Worm (Caenorhabditis elegans) whole organism, young adult: Measurements from ENCODE around the gene F32E10.9.

Experiments used
- C06A6.2 ChIP-seq: fragments of 200-800 bp; sonication (Bioruptor generic); conservative IDR thresholded peaks from 2 replicates; pipeline ENCODE4 v1.3.6; 2022; ENCODE audit warnings: missing genetic modification characterization, missing compliant biosample characterization
- F23B12.7 ChIP-seq: sonication (generic microtip); optimal IDR thresholded peaks from 2 replicates; lab custom pipeline; 2017; ENCODE audit warnings: missing genetic modification characterization, mild to moderate bottlenecking, missing compliant biosample characterization, antibody characterized with exemption, moderate library complexity; ENCODE audit not compliant: insufficient read depth
- F37B4.10 ChIP-seq: fragments of 200-800 bp; sonication (Bioruptor generic); IDR thresholded peaks from 2 replicates; pipeline ENCODE4 v1.3.6; 2022; ENCODE audit warnings: missing genetic modification characterization, missing compliant biosample characterization
- F39B2.1 ChIP-seq: fragments of 200-800 bp; sonication (Bioruptor generic); IDR thresholded peaks from 2 replicates; pipeline ENCODE4 v1.3.6; 2022; ENCODE audit warnings: missing genetic modification reagents, missing genetic modification characterization, missing compliant biosample characterization
- F49E8.2 ChIP-seq: sonication (generic microtip); optimal IDR thresholded peaks from 3 replicates; lab custom pipeline; 2017; ENCODE audit warnings: missing genetic modification characterization, mild to moderate bottlenecking, missing compliant biosample characterization, antibody characterized with exemption, moderate library complexity; ENCODE audit not compliant: insufficient read depth
- F57C9.4 ChIP-seq: sonication (generic microtip); optimal IDR thresholded peaks from 2 replicates; lab custom pipeline; 2017; ENCODE audit warnings: mild to moderate bottlenecking, missing genetic modification characterization, missing compliant biosample characterization
- T26A5.8 ChIP-seq: sonication (generic microtip); optimal IDR thresholded peaks from 2 replicates; lab custom pipeline; 2016; ENCODE audit warnings: missing genetic modification characterization, missing compliant biosample characterization
- Y53G8AR.9 ChIP-seq: fragments of 200-800 bp; sonication (Bioruptor generic); conservative IDR thresholded peaks from 2 replicates; pipeline ENCODE4 v1.3.6; 2022; ENCODE audit warnings: missing genetic modification reagents, missing genetic modification characterization, missing compliant biosample characterization
- Y95B8A.8 ChIP-seq: fragments of 200-800 bp; sonication (Bioruptor generic); IDR thresholded peaks from 2 replicates; pipeline ENCODE4 v1.3.6; 2022; ENCODE audit warnings: missing genetic modification reagents, missing genetic modification characterization, missing compliant biosample characterization
- ZK185.1 ChIP-seq: sonication (generic microtip); optimal IDR thresholded peaks from 2 replicates; lab custom pipeline; 2016; ENCODE audit warnings: mild to moderate bottlenecking, missing genetic modification characterization, missing compliant biosample characterization; ENCODE audit not compliant: poor library complexity, severe bottlenecking
- aptf-3 ChIP-seq: fragments of 200-800 bp; sonication (Bioruptor generic); IDR thresholded peaks from 2 replicates; pipeline ENCODE4 v1.3.6; 2022; ENCODE audit warnings: missing genetic modification characterization, missing compliant biosample characterization
- athp-1 ChIP-seq: sonication (generic microtip); optimal IDR thresholded peaks from 2 replicates; lab custom pipeline; 2017; ENCODE audit warnings: mild to moderate bottlenecking, missing genetic modification characterization, missing compliant biosample characterization
- attf-5 ChIP-seq: fragments of 200-800 bp; sonication (Bioruptor generic); optimal IDR thresholded peaks from 2 replicates; lab custom pipeline; 2018; ENCODE audit warnings: mild to moderate bottlenecking, missing genetic modification characterization, missing compliant biosample characterization
- ccch-3 ChIP-seq: fragments of 200-800 bp; sonication (Bioruptor generic); optimal IDR thresholded peaks from 2 replicates; lab custom pipeline; 2018; ENCODE audit warnings: mild to moderate bottlenecking, missing genetic modification characterization, missing compliant biosample characterization
- ceh-100 ChIP-seq: fragments of 200-800 bp; sonication (Bioruptor generic); IDR thresholded peaks from 2 replicates; pipeline ENCODE4 v1.3.6; 2022; ENCODE audit warnings: missing genetic modification reagents, missing genetic modification characterization, missing compliant biosample characterization
- chd-7 ChIP-seq: sonication (generic microtip); optimal IDR thresholded peaks from 2 replicates; lab custom pipeline; 2016; ENCODE audit warnings: mild to moderate bottlenecking, missing genetic modification characterization, moderate library complexity, missing compliant biosample characterization
- die-1 ChIP-seq: sonication (generic microtip); optimal IDR thresholded peaks from 2 replicates; lab custom pipeline; 2016; ENCODE audit warnings: missing genotype, mild to moderate bottlenecking, missing genetic modification characterization, missing compliant biosample characterization
- dpl-1 ChIP-seq: fragments of 150-350 bp; optimal IDR thresholded peaks from 2 replicates; lab custom pipeline; 2014; ENCODE audit warnings: missing biosample characterization, missing genetic modification reagents, missing genetic modification characterization
- egl-18 ChIP-seq: fragments of 200-800 bp; sonication (Bioruptor generic); IDR thresholded peaks from 2 replicates; pipeline ENCODE4 v1.3.6; 2022; ENCODE audit warnings: missing genetic modification reagents, missing genetic modification characterization, missing compliant biosample characterization
- fkh-3 ChIP-seq: sonication (generic microtip); optimal IDR thresholded peaks from 2 replicates; lab custom pipeline; 2016; ENCODE audit warnings: mild to moderate bottlenecking, missing genetic modification characterization, missing compliant biosample characterization
- hlh-12 ChIP-seq: sonication (generic microtip); optimal IDR thresholded peaks from 2 replicates; lab custom pipeline; 2016; ENCODE audit warnings: missing genetic modification characterization, missing compliant biosample characterization
- hmg-1.2 ChIP-seq: fragments of 200-800 bp; sonication (Bioruptor generic); IDR thresholded peaks from 2 replicates; pipeline ENCODE4 v1.3.6; 2022; ENCODE audit warnings: missing genetic modification reagents, missing genetic modification characterization, missing compliant biosample characterization
- hmg-20 ChIP-seq: fragments of 200-800 bp; sonication (Bioruptor generic); IDR thresholded peaks from 2 replicates; pipeline ENCODE4 v1.3.6; 2022; ENCODE audit warnings: missing genetic modification reagents, missing genetic modification characterization, missing compliant biosample characterization
- hsf-1 ChIP-seq: fragments of 200-800 bp; sonication (Bioruptor generic); IDR thresholded peaks from 2 replicates; pipeline ENCODE4 v1.3.6; 2022; ENCODE audit warnings: missing genetic modification reagents, missing genetic modification characterization, missing compliant biosample characterization
- let-607 ChIP-seq, 2 experiments: fragments of 200-800 bp in 1 of 2; sonication (Bioruptor generic) in 1 of 2; sonication (generic microtip) in 1 of 2; optimal IDR thresholded peaks; 2 replicates each; lab custom pipeline; 2016 to 2018; ENCODE audit warnings: mild to moderate bottlenecking in 2 of 2, missing compliant biosample characterization in 2 of 2, missing genetic modification characterization in 2 of 2, moderate library complexity in 2 of 2, missing genotype in 1 of 2
- lsl-1 ChIP-seq: fragments of 200-800 bp; sonication (Bioruptor generic); optimal IDR thresholded peaks from 2 replicates; lab custom pipeline; 2018; ENCODE audit warnings: mild to moderate bottlenecking, missing genetic modification characterization, moderate library complexity, missing compliant biosample characterization
- madf-10 ChIP-seq: sonication (generic microtip); optimal IDR thresholded peaks from 2 replicates; lab custom pipeline; 2016; ENCODE audit warnings: mild to moderate bottlenecking, missing genetic modification characterization, missing compliant biosample characterization
- mes-4 ChIP-seq: sonication (generic microtip); optimal IDR thresholded peaks from 2 replicates; lab custom pipeline; 2016; ENCODE audit warnings: missing genotype, missing genetic modification characterization, missing compliant biosample characterization
- nfyb-1 ChIP-seq: fragments of 200-800 bp; sonication (Bioruptor generic); IDR thresholded peaks from 2 replicates; pipeline ENCODE4 v1.3.6; 2022; ENCODE audit warnings: missing genetic modification reagents, missing genetic modification characterization, missing compliant biosample characterization
- nhr-179 ChIP-seq: sonication (generic microtip); optimal IDR thresholded peaks from 2 replicates; lab custom pipeline; 2016; ENCODE audit warnings: mild to moderate bottlenecking, missing genetic modification characterization, missing compliant biosample characterization
- nhr-90 ChIP-seq: sonication (generic microtip); optimal IDR thresholded peaks from 2 replicates; lab custom pipeline; 2016; ENCODE audit warnings: missing genotype, mild to moderate bottlenecking, missing genetic modification characterization, missing compliant biosample characterization
- rec-8 ChIP-seq, 2 experiments: sonication (generic microtip); optimal IDR thresholded peaks; 2 replicates each; lab custom pipeline; 2016; ENCODE audit warnings: mild to moderate bottlenecking in 2 of 2, missing genetic modification characterization in 2 of 2, missing genetic modification reagents in 2 of 2, missing genotype in 2 of 2, missing biosample characterization in 1 of 2, missing compliant biosample characterization in 1 of 2, moderate library complexity in 1 of 2
- sdz-38 ChIP-seq: sonication (generic microtip); optimal IDR thresholded peaks from 2 replicates; lab custom pipeline; 2016; ENCODE audit warnings: missing genotype, missing genetic modification characterization, missing compliant biosample characterization
- sea-2 ChIP-seq: fragments of 200-800 bp; sonication (Bioruptor generic); IDR thresholded peaks from 2 replicates; pipeline ENCODE4 v1.3.6; 2022; ENCODE audit warnings: missing genetic modification characterization, missing compliant biosample characterization
- snpc-1.1 ChIP-seq: sonication (generic microtip); optimal IDR thresholded peaks from 2 replicates; lab custom pipeline; 2017; ENCODE audit warnings: missing genetic modification characterization, mild to moderate bottlenecking, missing compliant biosample characterization, antibody characterized with exemption, moderate library complexity, missing genotype, missing genetic modification reagents; ENCODE audit not compliant: insufficient read depth
- snpc-3.4 ChIP-seq: sonication (generic microtip); optimal IDR thresholded peaks from 2 replicates; lab custom pipeline; 2017; ENCODE audit warnings: missing genetic modification characterization, mild to moderate bottlenecking, missing compliant biosample characterization, antibody characterized with exemption, moderate library complexity, missing genotype, missing genetic modification reagents
- sptf-2 ChIP-seq: fragments of 200-800 bp; sonication (Bioruptor generic); optimal IDR thresholded peaks from 2 replicates; lab custom pipeline; 2018; ENCODE audit warnings: mild to moderate bottlenecking, missing genetic modification characterization, missing compliant biosample characterization
- tbp1 ChIP-seq: fragments of 200-800 bp; sonication (Bioruptor generic); optimal IDR thresholded peaks from 2 replicates; lab custom pipeline; 2018; ENCODE audit warnings: mild to moderate bottlenecking, missing genetic modification characterization, missing compliant biosample characterization
- tbx-9 ChIP-seq: sonication (generic microtip); optimal IDR thresholded peaks from 2 replicates; lab custom pipeline; 2016; ENCODE audit warnings: borderline replicate concordance, missing genetic modification characterization, inconsistent platforms, missing compliant biosample characterization
- unc-130 ChIP-seq: sonication (generic microtip); optimal IDR thresholded peaks from 2 replicates; lab custom pipeline; 2016; ENCODE audit warnings: missing genetic modification reagents, missing genetic modification characterization, missing compliant biosample characterization
- ztf-28 ChIP-seq: fragments of 200-800 bp; sonication (Bioruptor generic); IDR thresholded peaks from 2 replicates; pipeline ENCODE4 v1.3.6; 2022; ENCODE audit warnings: missing genetic modification reagents, missing genetic modification characterization, missing compliant biosample characterization

F32E10.9 gene

DNA sequence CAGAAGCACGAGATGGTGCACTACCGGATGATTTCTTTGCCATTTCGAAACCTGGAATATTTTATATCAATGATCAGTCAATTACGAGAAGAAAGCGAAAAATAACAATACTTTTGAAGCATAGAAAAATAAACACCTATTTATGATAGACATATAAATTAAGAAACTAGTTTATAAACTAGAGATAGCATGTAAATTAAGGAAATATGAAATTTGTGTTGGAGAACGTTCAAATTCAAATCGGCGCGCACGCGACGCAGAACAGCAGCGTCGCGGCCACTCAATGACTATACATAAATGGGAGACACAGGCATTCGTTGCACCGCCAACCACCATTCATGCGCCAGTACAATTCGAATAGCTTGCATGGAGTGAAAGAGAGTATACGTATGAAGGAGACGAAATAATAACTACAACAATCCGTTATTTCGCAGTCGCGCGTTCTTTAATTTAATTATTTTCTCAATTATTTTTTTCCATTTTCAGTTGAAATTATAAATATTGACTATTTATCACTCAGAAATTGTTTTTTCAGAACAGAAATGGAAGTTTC lies 16.4 kb upstream of the F32E10.9 start, which contains the start of the genes cec-5 and nol-10 (continued):
- no peak for TF ChIP-seq hlh-12
- TF ChIP-seq sdz-38 = no peak
- TF ChIP-seq unc-130 (GFP tag; lab: Kevin White, UChicago) = peak; percentile 65
- peak in 1 of 2 experiments; percentile 41 for TF ChIP-seq let-607 (tag; optimal IDR thresholded peaks at IDR 0.05; lab: Kevin White, UChicago)
- TF ChIP-seq attf-5 (GFP tag; lab: Kevin White, UChicago) = peak; percentile 98
- no peak for TF ChIP-seq F57C9.4
- no peak for TF ChIP-seq nhr-90 (tag; lab: Kevin White, UChicago)
- TF ChIP-seq athp-1 (tag; lab: Kevin White, UChicago) = peak; percentile 46
- no peak for TF ChIP-seq egl-18 (GFP tag; lab: Robert Waterston, UW)
- TF ChIP-seq Y95B8A.8 = 0 out of 2 replicates have a peak, but pooled peaks have one; percentile 67
- no peak for TF ChIP-seq T26A5.8 (tag; lab: Kevin White, UChicago)
- no peak for TF ChIP-seq aptf-3 (GFP tag; lab: Robert Waterston, UW)
- TF ChIP-seq ccch-3 = no peak
- TF ChIP-seq, all 124 proteins: peak for 51

DNA sequence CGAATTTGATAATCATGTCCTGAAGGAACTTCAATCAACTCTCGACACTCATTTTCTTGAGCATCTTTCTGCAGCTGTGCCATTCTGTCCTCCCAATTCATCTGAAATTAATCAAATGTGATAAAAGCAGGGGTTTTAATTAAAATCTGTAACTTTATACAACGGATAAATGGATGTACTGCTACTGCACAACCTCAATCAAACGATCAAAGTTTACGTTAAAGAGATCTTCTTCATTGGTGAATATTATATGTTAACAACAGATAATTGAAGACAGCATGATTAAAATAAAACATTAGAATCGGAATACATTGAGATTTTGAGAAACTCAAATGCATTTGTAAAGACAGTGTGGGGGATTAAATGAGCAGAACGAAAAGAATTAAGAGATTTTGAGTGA lies 14.5 kb upstream of the F32E10.9 start, which contains the start of gene F32E10.5:
TSS of gene F32E10.5 (minus strand) at position 101 of the 400 bp plus-strand sequence.
- TF ChIP-seq nfyb-1 (GFP tag; lab: Robert Waterston, UW) = no peak
- TF ChIP-seq Y95B8A.8 = 0 out of 2 replicates have a peak, but pooled peaks have one; percentile 21
- no peak for TF ChIP-seq tbx-9
- 0 out of 2 replicates have a peak, but pooled peaks have one; percentile 17 for TF ChIP-seq hsf-1

- TF ChIP-seq ZK185.1 (no peak), F37B4.10 (GFP tag; lab: Robert Waterston, UW) (no peak), ccch-3 (no peak), unc-130 (GFP tag; lab: Kevin White, UChicago) (no peak), F23B12.7 (tag; lab: Kevin White, UChicago) (no peak)
- TF ChIP-seq, all 124 proteins: peak for 0
Measured at ce11 chrIV:7575147-7575768, 11.5 kb upstream of the F32E10.9 start, which contains the start of gene cec-4. TSS of gene cec-4 (plus strand) at chrIV:7575718.

DNA sequence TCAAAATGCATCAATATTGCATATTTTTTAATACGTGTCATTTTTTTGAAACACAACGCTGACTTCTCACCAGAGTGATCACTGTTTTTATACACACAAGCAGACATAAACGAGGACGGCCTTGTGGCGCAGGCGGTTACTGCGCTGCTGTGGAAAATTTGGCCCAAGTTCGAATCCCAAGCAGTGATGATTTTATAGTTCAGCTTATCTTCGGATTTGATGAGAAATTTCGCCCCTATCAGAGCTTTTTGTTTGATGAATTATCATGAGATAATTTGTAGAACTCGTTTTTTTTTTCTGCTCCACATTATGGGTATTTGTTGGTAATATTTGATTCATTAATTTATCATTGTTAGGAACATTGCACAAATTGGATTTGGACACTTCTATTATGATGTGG lies 10.2 kb upstream of the F32E10.9 start:
- TF ChIP-seq F57C9.4 = no peak
- peak; percentile 100 for TF ChIP-seq tbp1 (GFP tag; lab: Kevin White, UChicago)
- TF ChIP-seq fkh-3 (tag; lab: Kevin White, UChicago) = peak; percentile 88
- TF ChIP-seq rec-8 (tag; optimal IDR thresholded peaks at IDR 0.05; lab: Kevin White, UChicago) = peak; percentile 93 to 97
- TF ChIP-seq Y95B8A.8 = peak; percentile 62; the same call in 1 of the 2 replicates
- peak; percentile 69; the same call in 1 of the 2 replicates for TF ChIP-seq Y53G8AR.9 (GFP tag; lab: Robert Waterston, UW)
- peak; percentile 98 for TF ChIP-seq die-1 (tag; lab: Kevin White, UChicago)
- no peak; the same call in 1 of the 2 replicates for TF ChIP-seq sea-2 (GFP tag; lab: Robert Waterston, UW)
- TF ChIP-seq C06A6.2 (GFP tag; lab: Robert Waterston, UW) = 0 out of 2 replicates have a peak, but pooled peaks have one; percentile 36
- peak; percentile 43 to 75 for TF ChIP-seq let-607 (tag; optimal IDR thresholded peaks at IDR 0.05; lab: Kevin White, UChicago)
- peak; percentile 79 for TF ChIP-seq hmg-1.2
- peak; percentile 94 for TF ChIP-seq F49E8.2 (tag; lab: Kevin White, UChicago)
- TF ChIP-seq nhr-179 (tag; lab: Kevin White, UChicago) = peak; percentile 22
- peak; percentile 84 for TF ChIP-seq madf-10 (tag; lab: Kevin White, UChicago)
- TF ChIP-seq mes-4 (tag; lab: Kevin White, UChicago) = peak; percentile 92
- TF ChIP-seq ztf-28 (GFP tag; lab: Robert Waterston, UW) = peak; percentile 86
- TF ChIP-seq F39B2.1 (GFP tag; lab: Robert Waterston, UW) = no peak
- peak; percentile 69 for TF ChIP-seq lsl-1
- peak; percentile 94 for TF ChIP-seq sptf-2 (GFP tag; lab: Kevin White, UChicago)
- peak; percentile 77 for TF ChIP-seq snpc-1.1 (tag; lab: Kevin White, UChicago)
- peak; percentile 92 for TF ChIP-seq snpc-3.4 (tag; lab: Kevin White, UChicago)
- peak; percentile 79 for TF ChIP-seq ceh-100 (GFP tag; lab: Robert Waterston, UW)
- peak; percentile 85 for TF ChIP-seq hmg-20 (GFP tag; lab: Robert Waterston, UW)
- TF ChIP-seq dpl-1 (GFP tag; lab: Kevin White, UChicago) = no peak
- TF ChIP-seq chd-7 (tag; lab: Kevin White, UChicago) = peak; percentile 92
